Worm (Caenorhabditis elegans): Measurements from ENCODE around the gene ddr-2.

- TF ChIP-seq F13H6.1 (tag; optimal IDR thresholded peaks at IDR 0.05) (no peak), fkh-10 (GFP tag; optimal IDR thresholded peaks at IDR 0.05) (no peak), hlh-30 (tag; optimal IDR thresholded peaks at IDR 0.05; ENCODE audit: insufficient read depth) (no peak), fax-1 (tag; optimal IDR thresholded peaks at IDR 0.05) (no peak), pag-3 (tag; optimal IDR thresholded peaks at IDR 0.05; ENCODE audit: borderline replicate concordance) (no peak), ceh-30 (tag; optimal IDR thresholded peaks at IDR 0.05) (no peak), pqm-1 (tag; optimal IDR thresholded peaks at IDR 0.05) (no peak), elt-2 (tag; optimal IDR thresholded peaks at IDR 0.05) (no peak), rnt-1 (tag; optimal IDR thresholded peaks at IDR 0.05) (no peak)
These were observed 30.1 kb upstream of the ddr-2 start for ce11 chrX:3284967-3285366.

Measured in whole organism, late embryonic.